Worm (Caenorhabditis elegans): Measurements from ENCODE around the gene piki-1.

Gene piki-1

ce11 chrX:15189823-15190222, 56.4 kb downstream of the piki-1 start, which contains the start of gene T10B10.4:
TSS of gene T10B10.4 (plus strand) at chrX:15190123.
- TF ChIP-seq elt-3 (tag; optimal IDR thresholded peaks at IDR 0.05) = no peak
- no peak for TF ChIP-seq ceh-82 (tag; optimal IDR thresholded peaks at IDR 0.05)
- TF ChIP-seq unc-55 (GFP tag; optimal IDR thresholded peaks at IDR 0.05) = no peak
- no peak for TF ChIP-seq nhr-12 (tag; optimal IDR thresholded peaks at IDR 0.05)
- no peak for TF ChIP-seq aly-2 (tag; optimal IDR thresholded peaks at IDR 0.05)
- TF ChIP-seq nhr-237 (tag; optimal IDR thresholded peaks at IDR 0.05) = no peak
- TF ChIP-seq fos-1 (tag; optimal IDR thresholded peaks at IDR 0.05) = no peak
- TF ChIP-seq sma-9 (GFP tag; optimal IDR thresholded peaks at IDR 0.05) = no peak
- TF ChIP-seq sma-9 (tag; optimal IDR thresholded peaks at IDR 0.05) = no peak
- TF ChIP-seq R02D3.7 (tag; optimal IDR thresholded peaks at IDR 0.05) = no peak
- no peak for TF ChIP-seq lin-11 (tag; optimal IDR thresholded peaks at IDR 0.05)
- TF ChIP-seq F13H6.1 (tag; optimal IDR thresholded peaks at IDR 0.05) = no peak
- no peak for TF ChIP-seq peb-1 (tag; optimal IDR thresholded peaks at IDR 0.05)
- TF ChIP-seq mab-5 (tag; optimal IDR thresholded peaks at IDR 0.05) = no peak
- no peak for TF ChIP-seq nhr-23 (tag; optimal IDR thresholded peaks at IDR 0.05)
- TF ChIP-seq snpc-4 (tag; optimal IDR thresholded peaks at IDR 0.05) = no peak
- no peak for TF ChIP-seq ztf-1 (GFP tag; conservative IDR thresholded peaks at IDR 0.05)
- TF ChIP-seq dmd-4 (tag; optimal IDR thresholded peaks at IDR 0.05) = no peak
- no peak for TF ChIP-seq lin-13 (GFP tag; optimal IDR thresholded peaks at IDR 0.05)
- no peak for TF ChIP-seq ztf-11 (tag; optimal IDR thresholded peaks at IDR 0.05)
- no peak for TF ChIP-seq ztf-4 (tag; optimal IDR thresholded peaks at IDR 0.05)

- peak; percentile 43 to 58 for TF ChIP-seq mdl-1 (tag; optimal IDR thresholded peaks at IDR 0.05)
- TF ChIP-seq nhr-23 (tag; optimal IDR thresholded peaks at IDR 0.05) = no peak
- peak; percentile 71 for TF ChIP-seq crh-2 (tag; optimal IDR thresholded peaks at IDR 0.05)
- TF ChIP-seq nhr-77 (tag; optimal IDR thresholded peaks at IDR 0.05) = no peak
- TF ChIP-seq zag-1 (tag; optimal IDR thresholded peaks at IDR 0.05) = peak; percentile 79
- TF ChIP-seq nhr-21 (tag; optimal IDR thresholded peaks at IDR 0.05) = peak; percentile 9
- TF ChIP-seq blmp-1 (tag; optimal IDR thresholded peaks at IDR 0.05; ENCODE audit: insufficient read depth) = no peak
- peak; percentile 5 for TF ChIP-seq fos-1 (tag; optimal IDR thresholded peaks at IDR 0.05)
- TF ChIP-seq F13H6.1 (tag; optimal IDR thresholded peaks at IDR 0.05) = peak; percentile 95
- no peak for TF ChIP-seq unc-62 (GFP tag; optimal IDR thresholded peaks at IDR 0.05)
- TF ChIP-seq egl-27 (tag; optimal IDR thresholded peaks at IDR 0.05) = peak; percentile 77
- peak; percentile 85 for TF ChIP-seq ztf-4 (tag; optimal IDR thresholded peaks at IDR 0.05)
- peak; percentile 87 for TF ChIP-seq sma-9 (GFP tag; optimal IDR thresholded peaks at IDR 0.05)
- TF ChIP-seq sma-9 (tag; optimal IDR thresholded peaks at IDR 0.05) = no peak
- peak; percentile 16 for TF ChIP-seq snpc-4 (tag; optimal IDR thresholded peaks at IDR 0.05)
- TF ChIP-seq unc-39 (tag; optimal IDR thresholded peaks at IDR 0.05) = no peak
- TF ChIP-seq lin-13 (GFP tag; optimal IDR thresholded peaks at IDR 0.05) = peak; percentile 63
- peak in 1 of 2 experiments; percentile 72 for TF ChIP-seq lsy-2 (tag; optimal IDR thresholded peaks at IDR 0.05)
- peak; percentile 23 for TF ChIP-seq ceh-82 (tag; optimal IDR thresholded peaks at IDR 0.05)
- TF ChIP-seq mab-5 (tag; optimal IDR thresholded peaks at IDR 0.05) = peak; percentile 79
- no peak for TF ChIP-seq ZK546.5 (tag; optimal IDR thresholded peaks at IDR 0.05)
- TF ChIP-seq C34F6.9 (tag; optimal IDR thresholded peaks at IDR 0.05) = peak; percentile 75
- peak; percentile 82 for TF ChIP-seq unc-55 (GFP tag; optimal IDR thresholded peaks at IDR 0.05)
- TF ChIP-seq nhr-129 (tag; optimal IDR thresholded peaks at IDR 0.05) = peak; percentile 86
- TF ChIP-seq sem-4 (tag; optimal IDR thresholded peaks at IDR 0.05) = peak; percentile 84
- peak; percentile 31 for TF ChIP-seq lin-11 (tag; optimal IDR thresholded peaks at IDR 0.05)
Observed at ce11 chrX:15188986-15189675, 57.1 kb downstream of the piki-1 start.

- TF ChIP-seq sem-4 (tag; optimal IDR thresholded peaks at IDR 0.05) (no peak), peb-1 (tag; optimal IDR thresholded peaks at IDR 0.05) (no peak), skn-1 (tag; optimal IDR thresholded peaks at IDR 0.05) (peak; percentile 42), elt-1 (tag; optimal IDR thresholded peaks at IDR 0.05) (no peak)
Observed at ce11 chrX:15188510-15188909, 57.7 kb downstream of the piki-1 start.

Measured in whole organism, L2 larva.